Fruit fly (Drosophila melanogaster): ENCODE results near the gene MED6.
A peak's percentile ranks its signal among the peaks of the same experiment; 100 is the strongest.

The MED6 gene

dm6 chr3R:9800644-9801330 lies 32.0 kb upstream of the MED6 start, which contains the start of the genes CG9467 and CG8526 (continued):
- TF ChIP-seq Nf-YB (GFP tag; optimal IDR thresholded peaks at IDR 0.05) (no peak), inv (GFP tag; IDR thresholded peaks at IDR 0.05; ENCODE audit: partially characterized antibody) (peak; percentile 73), CG1832 (GFP tag; optimal IDR thresholded peaks at IDR 0.05) (no peak), Hmx (GFP tag; optimal IDR thresholded peaks at IDR 0.05) (no peak), cas (GFP tag; IDR thresholded peaks at IDR 0.05) (no peak), jing (GFP tag; optimal IDR thresholded peaks at IDR 0.05) (no peak), Fer2 (tag; optimal IDR thresholded peaks at IDR 0.05) (peak; percentile 30), rib (GFP tag; IDR thresholded peaks at IDR 0.05) (no peak), disco-r (GFP tag; optimal IDR thresholded peaks at IDR 0.05) (no peak), seq (GFP tag; IDR thresholded peaks at IDR 0.05) (no peak), Atf3 (GFP tag; optimal IDR thresholded peaks at IDR 0.05) (no peak), CG11695 (GFP tag; IDR thresholded peaks at IDR 0.05) (peak; percentile 23; the same call in 1 of the 3 replicates), CG17328 (GFP tag; IDR thresholded peaks at IDR 0.05) (no peak), ERR (GFP tag; optimal IDR thresholded peaks at IDR 0.05) (no peak), BtbVII (GFP tag; optimal IDR thresholded peaks at IDR 0.05) (no peak), Neu2 (GFP tag; optimal IDR thresholded peaks at IDR 0.05; ENCODE audit: borderline replicate concordance) (no peak), CG11504 (tag; optimal IDR thresholded peaks at IDR 0.05) (no peak), NC2α (GFP tag; optimal IDR thresholded peaks at IDR 0.05) (no peak), ro (GFP tag; IDR thresholded peaks at IDR 0.05) (no peak), CG8089 (GFP tag; optimal IDR thresholded peaks at IDR 0.05) (no peak), wek (GFP tag; optimal IDR thresholded peaks at IDR 0.05) (no peak), unc-4 (GFP tag; IDR thresholded peaks at IDR 0.05; ENCODE audit: partially characterized antibody) (peak; percentile 80), odd (GFP tag; optimal IDR thresholded peaks at IDR 0.05) (no peak), crp (GFP tag; optimal IDR thresholded peaks at IDR 0.05) (peak in 1 of 2 experiments; percentile 15), wor (GFP tag; IDR thresholded peaks at IDR 0.05) (no peak), Hey (tag; optimal IDR thresholded peaks at IDR 0.05) (no peak), ken (GFP tag; IDR thresholded peaks at IDR 0.05) (peak; percentile 35; the same call in 1 of the 3 replicates), CG1529 (GFP tag; optimal IDR thresholded peaks at IDR 0.05) (no peak), Gsc (GFP tag; IDR thresholded peaks at IDR 0.05) (no peak), pnt (GFP tag; optimal IDR thresholded peaks at IDR 0.05) (no peak), Kr (GFP tag; optimal IDR thresholded peaks at IDR 0.05) (no peak), CG12659 (GFP tag; optimal IDR thresholded peaks at IDR 0.05) (peak; percentile 75), mam (GFP tag; optimal IDR thresholded peaks at IDR 0.05) (peak; percentile 59), caup (GFP tag; optimal IDR thresholded peaks at IDR 0.05; ENCODE audit: severe bottlenecking) (peak; percentile 49), CG12299 (tag; optimal IDR thresholded peaks at IDR 0.05) (no peak), Dad (GFP tag; optimal IDR thresholded peaks at IDR 0.05) (no peak), ham (GFP tag; IDR thresholded peaks at IDR 0.05) (no peak), CG14965 (GFP tag; optimal IDR thresholded peaks at IDR 0.05; ENCODE audit: borderline replicate concordance) (no peak), CG2889 (GFP tag; IDR thresholded peaks at IDR 0.05) (peak; percentile 69; the same call in 2 of the 3 replicates), run (tag; optimal IDR thresholded peaks at IDR 0.05) (no peak), CG8281 (tag; optimal IDR thresholded peaks at IDR 0.05) (no peak), pum (GFP tag; optimal IDR thresholded peaks at IDR 0.05) (peak; percentile 15), slp2 (GFP tag; optimal IDR thresholded peaks at IDR 0.05) (no peak), NfI (GFP tag; optimal IDR thresholded peaks at IDR 0.05) (peak; percentile 68), HLH54F (GFP tag; optimal IDR thresholded peaks at IDR 0.05) (peak; percentile 30), CG6254 (GFP tag; optimal IDR thresholded peaks at IDR 0.05) (peak; percentile 61), CG34422 (GFP tag; IDR thresholded peaks at IDR 0.05) (peak; percentile 50; the same call in 1 of the 3 replicates), CG12104 (GFP tag; optimal IDR thresholded peaks at IDR 0.05) (peak; percentile 58), chif (GFP tag; optimal IDR thresholded peaks at IDR 0.05) (peak in 1 of 2 experiments; percentile 20), br (optimal IDR thresholded peaks at IDR 0.05) (no peak)
